Worm (Caenorhabditis elegans) whole organism, L4 larva: ENCODE data around the gene hlh-4.

ENCODE experiments used
- F10B5.3 ChIP-seq: sonication (generic microtip); optimal IDR thresholded peaks from 2 replicates; lab custom pipeline; 2016; ENCODE audit warnings: mild to moderate bottlenecking, missing genetic modification characterization, missing compliant biosample characterization
- F44E2.7 ChIP-seq: fragments of 200-800 bp; sonication (Bioruptor generic); IDR thresholded peaks from 2 replicates; pipeline ENCODE4 v2.1.2; 2022; ENCODE audit warnings: missing genetic modification characterization, missing compliant biosample characterization
- Y105C5A.15 ChIP-seq: fragments of 200-800 bp; sonication (Bioruptor generic); IDR thresholded peaks from 2 replicates; pipeline ENCODE4 v1.3.6; 2022; ENCODE audit warnings: missing genetic modification characterization, missing compliant biosample characterization
- Y5F2A.4 ChIP-seq: fragments of 200-800 bp; sonication (Bioruptor generic); optimal IDR thresholded peaks from 2 replicates; lab custom pipeline; 2018; ENCODE audit warnings: mild to moderate bottlenecking, missing genetic modification characterization, missing compliant biosample characterization
- Y75B8A.6 ChIP-seq: fragments of 200-800 bp; sonication (Bioruptor generic); IDR thresholded peaks from 2 replicates; pipeline ENCODE4 v1.3.6; 2022; ENCODE audit warnings: missing genetic modification reagents, missing genetic modification characterization, missing compliant biosample characterization
- aha-1 ChIP-seq: fragments of 150-350 bp; peaks from one replicate; lab custom pipeline; 2014; ENCODE audit warnings: missing biosample characterization, missing genetic modification characterization
- arid-1 ChIP-seq: fragments of 200-800 bp; sonication (Bioruptor generic); conservative IDR thresholded peaks from 2 replicates; pipeline ENCODE4 v1.3.6; 2022; ENCODE audit warnings: missing genetic modification reagents, missing genetic modification characterization, missing compliant biosample characterization
- attf-4 ChIP-seq: sonication (generic microtip); optimal IDR thresholded peaks from 3 replicates; lab custom pipeline; 2017; ENCODE audit warnings: missing biosample characterization, missing genetic modification characterization
- ceh-28 ChIP-seq: fragments of 150-350 bp; optimal IDR thresholded peaks from 2 replicates; lab custom pipeline; 2014; ENCODE audit warnings: missing biosample characterization, missing genetic modification reagents, missing genetic modification characterization
- ceh-44 ChIP-seq: fragments of 200-800 bp; sonication (Bioruptor generic); IDR thresholded peaks from 2 replicates; pipeline ENCODE4 v1.3.6; 2022; ENCODE audit warnings: missing genetic modification reagents, missing genetic modification characterization, missing compliant biosample characterization
- ces-1 ChIP-seq: fragments of 150-350 bp; sonication (generic microtip); optimal IDR thresholded peaks from 4 replicates; lab custom pipeline; 2014; ENCODE audit warnings: missing biosample characterization, missing genetic modification reagents, missing genetic modification characterization
- daf-16 ChIP-seq, 3 experiments: sonication (generic microtip); optimal IDR thresholded peaks; 2 replicates each; lab custom pipeline; 2016 to 2017; ENCODE audit warnings: missing genetic modification characterization in 3 of 3, missing genetic modification reagents in 3 of 3, mild to moderate bottlenecking in 2 of 3, missing compliant biosample characterization in 2 of 3, missing biosample characterization in 1 of 3, moderate library complexity in 1 of 3
- daf-19 ChIP-seq: fragments of 200-800 bp; sonication (Bioruptor generic); conservative IDR thresholded peaks from 2 replicates; pipeline ENCODE4 v1.3.6; 2022; ENCODE audit warnings: missing genetic modification characterization, missing compliant biosample characterization
- daf-8 ChIP-seq: fragments of 200-800 bp; sonication (Bioruptor generic); IDR thresholded peaks from 2 replicates; pipeline ENCODE4 v1.3.6; 2022; ENCODE audit warnings: missing genetic modification characterization, missing compliant biosample characterization
- dpl-1 ChIP-seq: fragments of 150-350 bp; optimal IDR thresholded peaks from 2 replicates; lab custom pipeline; 2014; ENCODE audit warnings: missing biosample characterization, missing genetic modification reagents, missing genetic modification characterization
- duxl-1 ChIP-seq: sonication (generic microtip); optimal IDR thresholded peaks from 2 replicates; lab custom pipeline; 2016; ENCODE audit warnings: mild to moderate bottlenecking, missing genetic modification characterization, moderate library complexity, missing compliant biosample characterization; ENCODE audit not compliant: poor library complexity
- dve-1 ChIP-seq: sonication (generic microtip); optimal IDR thresholded peaks from 2 replicates; lab custom pipeline; 2017; ENCODE audit warnings: antibody characterized with exemption, mild to moderate bottlenecking, missing genetic modification characterization, missing compliant biosample characterization; ENCODE audit not compliant: insufficient read depth
- fos-1 ChIP-seq: fragments of 150-350 bp; optimal IDR thresholded peaks from 2 replicates; lab custom pipeline; 2014; ENCODE audit warnings: missing biosample characterization, missing genetic modification characterization
- hlh-11 ChIP-seq: fragments of 200-800 bp; sonication (Bioruptor generic); optimal IDR thresholded peaks from 2 replicates; lab custom pipeline; 2018; ENCODE audit warnings: mild to moderate bottlenecking, missing genetic modification characterization, missing compliant biosample characterization
- hmg-1.1 ChIP-seq: fragments of 200-800 bp; sonication (Bioruptor generic); IDR thresholded peaks from 2 replicates; pipeline ENCODE4 v1.3.6; 2022; ENCODE audit warnings: missing genetic modification reagents, missing genetic modification characterization, missing compliant biosample characterization
- lin-15B ChIP-seq: fragments of 150-350 bp; sonication (generic microtip); optimal IDR thresholded peaks from 3 replicates; lab custom pipeline; 2014; ENCODE audit warnings: missing biosample characterization, missing genetic modification characterization
- madf-5 ChIP-seq, 2 experiments: fragments of 200-800 bp; sonication (Bioruptor generic); IDR thresholded peaks; 2 replicates each; pipeline ENCODE4 v1.3.6; 2022; ENCODE audit warnings: missing compliant biosample characterization in 2 of 2, missing genetic modification characterization in 2 of 2
- mdt-29 ChIP-seq: fragments of 200-800 bp; sonication (Bioruptor generic); IDR thresholded peaks from 2 replicates; pipeline ENCODE4 v1.3.6; 2022; ENCODE audit warnings: missing genetic modification reagents, missing genetic modification characterization, missing compliant biosample characterization
- nhr-25 ChIP-seq: sonication (generic microtip); optimal IDR thresholded peaks from 2 replicates; lab custom pipeline; 2017; ENCODE audit warnings: missing genetic modification characterization, mild to moderate bottlenecking, missing compliant biosample characterization, antibody characterized with exemption, moderate library complexity, borderline replicate concordance; ENCODE audit not compliant: insufficient read depth
- nhr-48 ChIP-seq: sonication (generic microtip); optimal IDR thresholded peaks from 2 replicates; lab custom pipeline; 2016; ENCODE audit warnings: mild to moderate bottlenecking, missing genetic modification characterization, missing compliant biosample characterization
- nhr-6 ChIP-seq: fragments of 150-350 bp; optimal IDR thresholded peaks from 2 replicates; lab custom pipeline; 2014; ENCODE audit warnings: missing biosample characterization, missing genetic modification characterization
- nhr-76 ChIP-seq: fragments of 150-350 bp; optimal IDR thresholded peaks from 2 replicates; lab custom pipeline; 2014; ENCODE audit warnings: missing biosample characterization, missing genetic modification characterization
- nhr-77 ChIP-seq: fragments of 150-350 bp; optimal IDR thresholded peaks from 2 replicates; lab custom pipeline; 2014; ENCODE audit warnings: missing biosample characterization, missing genetic modification characterization
- pha-4 ChIP-seq, 2 experiments: fragments of 150-350 bp in 1 of 2; fragments of 200-800 bp in 1 of 2; sonication (Bioruptor generic) in 1 of 2; IDR thresholded peaks in 1 of 2; optimal IDR thresholded peaks in 1 of 2; 2 replicates each; pipeline versions ENCODE4 v1.3.6 to Lab custom; 2014 to 2022; ENCODE audit warnings: missing genetic modification characterization in 2 of 2, missing genetic modification reagents in 2 of 2, missing biosample characterization in 1 of 2, missing compliant biosample characterization in 1 of 2
- php-3 ChIP-seq: fragments of 200-800 bp; sonication (Bioruptor generic); IDR thresholded peaks from 2 replicates; pipeline ENCODE4 v1.3.6; 2022; ENCODE audit warnings: missing genetic modification reagents, missing genetic modification characterization, missing compliant biosample characterization
- pqm-1 ChIP-seq: sonication (generic microtip); optimal IDR thresholded peaks from 2 replicates; lab custom pipeline; 2017; ENCODE audit warnings: missing biosample characterization, missing genetic modification characterization
- snpc-1.2 ChIP-seq: fragments of 200-800 bp; sonication (Bioruptor generic); IDR thresholded peaks from 2 replicates; pipeline ENCODE4 v1.3.6; 2022; ENCODE audit warnings: missing genetic modification reagents, missing genetic modification characterization, missing compliant biosample characterization
- snpc-4 ChIP-seq: fragments of 150-350 bp; optimal IDR thresholded peaks from 2 replicates; lab custom pipeline; 2014; ENCODE audit warnings: missing biosample characterization, missing genetic modification characterization
- spr-1 ChIP-seq: sonication (generic microtip); optimal IDR thresholded peaks from 2 replicates; lab custom pipeline; 2016; ENCODE audit warnings: mild to moderate bottlenecking, missing genetic modification characterization, missing compliant biosample characterization
- tra-1 ChIP-seq: fragments of 200-800 bp; sonication (Bioruptor generic); IDR thresholded peaks from 2 replicates; pipeline ENCODE4 v1.3.6; 2022; ENCODE audit warnings: missing genetic modification reagents, missing genetic modification characterization, missing compliant biosample characterization
- unc-39 ChIP-seq: sonication (generic microtip); optimal IDR thresholded peaks from 2 replicates; lab custom pipeline; 2017; ENCODE audit warnings: missing biosample characterization, missing genetic modification characterization
- unc-62 ChIP-seq, 3 experiments: fragments of 150-350 bp in 1 of 3; sonication (generic microtip); optimal IDR thresholded peaks in 2 of 3; peaks in 1 of 3; 1 replicate in 1 of 3; 2 replicates in 2 of 3; lab custom pipeline; 2014 to 2017; ENCODE audit warnings: missing biosample characterization in 3 of 3, missing genetic modification characterization in 3 of 3, missing genetic modification reagents in 3 of 3, missing genotype in 1 of 3
- zag-1 ChIP-seq: fragments of 150-350 bp; optimal IDR thresholded peaks from 2 replicates; lab custom pipeline; 2014; ENCODE audit warnings: missing biosample characterization, missing genetic modification characterization
- ztf-7 ChIP-seq: fragments of 150-350 bp; optimal IDR thresholded peaks from 2 replicates; lab custom pipeline; 2014; ENCODE audit warnings: missing biosample characterization, missing genetic modification characterization

Gene hlh-4

ce11 chrIII:9695379-9695778 lies 43.5 kb downstream of the hlh-4 start (continued):
- no peak for TF ChIP-seq daf-16 (GFP tag; optimal IDR thresholded peaks at IDR 0.05; lab: Kevin White, UChicago)
- peak; percentile 16 for TF ChIP-seq daf-16 (tag; optimal IDR thresholded peaks at IDR 0.05; lab: Kevin White, UChicago)
- no peak for TF ChIP-seq ceh-28
- TF ChIP-seq ceh-44 = no peak
- TF ChIP-seq Y5F2A.4 = no peak
- TF ChIP-seq snpc-4 = no peak
- TF ChIP-seq madf-5 (GFP tag; IDR thresholded peaks at IDR 0.05; lab: Robert Waterston, UW) = no peak
- no peak for TF ChIP-seq daf-8
- TF ChIP-seq hmg-1.1 = no peak
- TF ChIP-seq attf-4 (tag; lab: Kevin White, UChicago) = no peak
- TF ChIP-seq snpc-1.2 = no peak
- no peak for TF ChIP-seq duxl-1 (tag; lab: Kevin White, UChicago)
- no peak for TF ChIP-seq mdt-29 (GFP tag; lab: Robert Waterston, UW)
- no peak for TF ChIP-seq dve-1 (tag; lab: Kevin White, UChicago)
- TF ChIP-seq nhr-77 = no peak
- TF ChIP-seq F44E2.7 (GFP tag; lab: Robert Waterston, UW) = no peak
- no peak for TF ChIP-seq tra-1 (GFP tag; lab: Robert Waterston, UW)
- no peak for TF ChIP-seq nhr-48 (tag; lab: Kevin White, UChicago)
- TF ChIP-seq unc-39 (tag; lab: Kevin White, UChicago) = no peak
- no peak for TF ChIP-seq pqm-1 (tag; lab: Kevin White, UChicago)
- no peak for TF ChIP-seq zag-1 (tag; lab: Kevin White, UChicago)

DNA sequence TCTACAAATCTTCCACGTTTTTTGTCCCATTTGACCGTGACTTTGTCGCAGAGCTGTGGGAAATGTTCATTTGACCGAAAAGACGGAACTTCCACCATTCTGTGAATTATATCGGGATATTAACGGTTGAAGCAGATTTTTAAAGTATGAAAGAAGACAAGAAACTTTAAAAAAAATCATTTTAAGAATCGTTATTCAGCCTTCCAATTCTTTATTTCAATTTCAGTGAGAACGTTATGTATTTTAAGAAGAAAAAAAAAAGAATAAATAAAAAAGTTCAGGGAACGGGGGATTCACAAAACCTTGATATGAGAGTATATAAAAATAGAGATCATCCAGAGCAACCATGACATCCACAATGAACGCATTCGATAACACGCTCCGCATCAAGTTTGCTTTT lies 44.4 kb downstream of the hlh-4 start, which contains the start of gene set-3:
Gene set-3 (minus strand): TSS at position 101 of the 400 bp plus-strand sequence.
- TF ChIP-seq aha-1 (tag; lab: Kevin White, UChicago) (peak; percentile 9), nhr-76 (no peak), tra-1 (GFP tag; lab: Robert Waterston, UW) (no peak), fos-1 (tag; lab: Kevin White, UChicago) (no peak), F10B5.3 (no peak), pha-4 (GFP tag; IDR thresholded peaks at IDR 0.05; lab: Robert Waterston, UW) (no peak), pha-4 (tag; optimal IDR thresholded peaks at IDR 0.05; lab: Kevin White, UChicago) (no peak), nhr-25 (tag; lab: Kevin White, UChicago) (no peak), nhr-6 (tag; lab: Kevin White, UChicago) (no peak)
- TF ChIP-seq, all 104 proteins: peak for 1

- TF ChIP-seq php-3 (GFP tag; lab: Robert Waterston, UW) (peak; percentile 68), ces-1 (GFP tag; lab: Kevin White, UChicago) (no peak), daf-19 (GFP tag; lab: Robert Waterston, UW) (no peak), hlh-11 (tag; lab: Kevin White, UChicago) (peak; percentile 8), daf-16 (GFP tag; optimal IDR thresholded peaks at IDR 0.05; lab: Kevin White, UChicago) (no peak), daf-16 (tag; optimal IDR thresholded peaks at IDR 0.05; lab: Kevin White, UChicago) (peak; percentile 53), unc-62 (GFP tag; optimal IDR thresholded peaks at IDR 0.05 in 1 of 2; lab: Kevin White, UChicago) (peak in 1 of 2 experiments; percentile 17), unc-62 (tag; optimal IDR thresholded peaks at IDR 0.05; lab: Kevin White, UChicago) (no peak), spr-1 (tag; lab: Kevin White, UChicago) (no peak), dve-1 (tag; lab: Kevin White, UChicago) (peak; percentile 35), dpl-1 (GFP tag; lab: Kevin White, UChicago) (no peak)
- TF ChIP-seq, all 104 proteins: peak for 5
Measured at ce11 chrIII:9690044-9690443, 48.8 kb downstream of the hlh-4 start, which contains the start of gene best-5. Gene best-5 (minus strand): TSS chrIII:9690253.

- TF ChIP-seq hlh-11 (tag; lab: Kevin White, UChicago) = peak; percentile 6
- TF ChIP-seq nhr-6 (tag; lab: Kevin White, UChicago) = no peak
- TF ChIP-seq Y75B8A.6 = no peak
- TF ChIP-seq daf-16 (GFP tag; optimal IDR thresholded peaks at IDR 0.05; lab: Kevin White, UChicago) = no peak
- peak; percentile 96 for TF ChIP-seq daf-16 (tag; optimal IDR thresholded peaks at IDR 0.05; lab: Kevin White, UChicago)
- TF ChIP-seq dve-1 (tag; lab: Kevin White, UChicago) = peak; percentile 86
- peak; percentile 44 for TF ChIP-seq pqm-1 (tag; lab: Kevin White, UChicago)
- no peak for TF ChIP-seq lin-15B (tag; lab: Kevin White, UChicago)
- TF ChIP-seq arid-1 (GFP tag; lab: Robert Waterston, UW) = no peak
- TF ChIP-seq snpc-4 = no peak
- no peak for TF ChIP-seq ztf-7
- no peak for TF ChIP-seq Y105C5A.15
Measured at ce11 chrIII:9689377-9689776, 49.5 kb downstream of the hlh-4 start.
